Worm (Caenorhabditis elegans) whole organism, late embryonic: ENCODE results near the gene vps-16.

Experiments used
- che-1 ChIP-seq: sonication (generic microtip); optimal IDR thresholded peaks from 2 replicates; lab custom pipeline; 2016; ENCODE audit warnings: mild to moderate bottlenecking, missing genetic modification characterization, missing compliant biosample characterization
- lim-6 ChIP-seq: sonication (generic microtip); optimal IDR thresholded peaks from 2 replicates; lab custom pipeline; 2016; ENCODE audit warnings: missing genetic modification characterization, missing compliant biosample characterization
- nhr-11 ChIP-seq: fragments of 150-350 bp; optimal IDR thresholded peaks from 2 replicates; lab custom pipeline; 2014; ENCODE audit warnings: missing biosample characterization, missing genetic modification characterization
- pat-9 ChIP-seq: fragments of 200-800 bp; sonication (Bioruptor generic); optimal IDR thresholded peaks from 2 replicates; lab custom pipeline; 2018; ENCODE audit warnings: mild to moderate bottlenecking, missing genetic modification characterization, moderate library complexity, missing compliant biosample characterization
- sox-4 ChIP-seq: sonication (generic microtip); optimal IDR thresholded peaks from 2 replicates; lab custom pipeline; 2017; ENCODE audit warnings: mild to moderate bottlenecking, missing genetic modification characterization, inconsistent platforms, missing compliant biosample characterization
- unc-86 ChIP-seq: sonication (generic microtip); optimal IDR thresholded peaks from 2 replicates; lab custom pipeline; 2016; ENCODE audit warnings: missing genetic modification characterization, missing compliant biosample characterization
- zip-5 ChIP-seq: sonication (generic microtip); optimal IDR thresholded peaks from 2 replicates; lab custom pipeline; 2016; ENCODE audit warnings: missing genetic modification characterization, missing compliant biosample characterization

ce11 chrIII:6449854-6450253, 16.8 kb downstream of the vps-16 start:
- TF ChIP-seq che-1 (tag; lab: Kevin White, UChicago) (no peak), pat-9 (tag; lab: Kevin White, UChicago) (no peak), unc-86 (no peak), lim-6 (tag; lab: Kevin White, UChicago) (no peak), nhr-11 (tag; lab: Kevin White, UChicago) (no peak), zip-5 (tag; lab: Kevin White, UChicago) (no peak), sox-4 (tag; lab: Kevin White, UChicago) (no peak)
